Worm (Caenorhabditis elegans) whole organism, L1 larva: ENCODE results near the gene F23B12.1.

Experiments
- aha-1 ChIP-seq: fragments of 150-350 bp; optimal IDR thresholded peaks from 2 replicates; lab custom pipeline; 2014; ENCODE audit warnings: missing biosample characterization, missing genetic modification characterization
- ama-1 ChIP-seq: fragments of 150-350 bp; optimal IDR thresholded peaks from 2 replicates; lab custom pipeline; 2014
- efl-1 ChIP-seq, 4 experiments: fragments of 150-350 bp; optimal IDR thresholded peaks in 3 of 4; peaks in 1 of 4; 1 replicate in 1 of 4; 2 replicates in 3 of 4; lab custom pipeline; 2014; ENCODE audit warnings: missing biosample characterization in 2 of 4, missing genetic modification characterization in 2 of 4, missing genetic modification reagents in 2 of 4
- elt-2 ChIP-seq: sonication (generic microtip); optimal IDR thresholded peaks from 2 replicates; lab custom pipeline; 2016; ENCODE audit warnings: missing genetic modification characterization, mild to moderate bottlenecking, inconsistent platforms, missing compliant biosample characterization, missing genetic modification reagents
- fkh-8 ChIP-seq: sonication (generic microtip); optimal IDR thresholded peaks from 2 replicates; lab custom pipeline; 2016; ENCODE audit warnings: mild to moderate bottlenecking, missing genetic modification characterization, missing compliant biosample characterization
- fos-1 ChIP-seq: fragments of 150-350 bp; optimal IDR thresholded peaks from 2 replicates; lab custom pipeline; 2014; ENCODE audit warnings: missing biosample characterization, missing genetic modification characterization
- nhr-84 ChIP-seq: sonication (generic microtip); optimal IDR thresholded peaks from 2 replicates; lab custom pipeline; 2017; ENCODE audit warnings: missing biosample characterization, missing genetic modification characterization
- nhr-85 ChIP-seq: sonication (generic microtip); peaks from one replicate; lab custom pipeline; 2016; ENCODE audit warnings: missing genetic modification characterization, inconsistent platforms, missing compliant biosample characterization

F23B12.1 gene

DNA sequence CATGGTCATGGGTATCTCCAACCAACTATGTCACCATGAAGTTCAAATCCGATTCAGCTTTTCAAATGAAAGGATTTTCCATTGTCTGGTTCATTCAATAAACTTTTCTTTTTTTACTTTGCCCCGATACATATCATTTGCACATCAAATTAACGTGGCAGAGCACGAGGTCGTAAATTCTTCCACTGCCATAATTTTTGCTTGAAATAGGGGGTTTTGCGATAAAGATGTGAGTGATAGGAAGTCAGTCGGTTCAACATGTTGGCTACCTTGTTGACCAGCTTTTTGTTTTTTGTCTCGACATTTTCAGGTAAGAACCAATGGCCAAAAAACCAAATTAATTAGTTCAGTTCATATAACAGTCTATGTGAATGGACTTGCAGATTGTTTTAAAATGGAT lies 47.7 kb downstream of the F23B12.1 start, which contains the start of gene clec-54:
Gene clec-54 (plus strand): TSS at position 224 of the 400 bp plus-strand sequence.
- TF ChIP-seq fos-1 (tag; lab: Kevin White, UChicago) (no peak), nhr-85 (tag; lab: Kevin White, UChicago) (no peak), efl-1 (optimal IDR thresholded peaks at IDR 0.05; lab: Kevin White, UChicago) (no peak), efl-1 (GFP tag; optimal IDR thresholded peaks at IDR 0.05 in 1 of 2; lab: Kevin White, UChicago) (peak in 1 of 2 experiments; percentile 63), fkh-8 (no peak), nhr-84 (no peak), ama-1 (lab: Kevin White, UChicago) (no peak), elt-2 (tag; lab: Kevin White, UChicago) (peak; percentile 52)

DNA sequence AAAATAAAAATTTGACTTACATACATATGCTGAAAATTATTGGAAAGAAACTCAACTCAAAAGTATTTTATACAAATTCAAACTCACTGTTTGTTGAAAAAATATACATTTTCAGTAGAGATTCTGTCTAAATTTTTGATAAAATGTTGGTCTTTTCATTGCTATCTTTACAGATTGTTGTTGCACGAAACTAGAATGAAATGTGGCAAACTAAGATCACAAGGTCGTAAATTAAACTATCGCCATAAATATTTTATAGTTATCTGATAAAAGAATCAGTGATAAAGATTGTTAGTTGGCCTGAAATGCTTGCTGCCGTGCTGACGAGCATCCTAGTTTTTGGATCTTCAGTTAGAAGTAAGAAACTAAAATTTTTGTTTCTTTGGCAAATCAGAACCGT lies 50.0 kb downstream of the F23B12.1 start, which contains the start of gene clec-55:
Gene clec-55 (plus strand): TSS at position 301 of the 400 bp plus-strand sequence.
- peak; percentile 40 for TF ChIP-seq elt-2 (tag; lab: Kevin White, UChicago)
- TF ChIP-seq aha-1 (tag; lab: Kevin White, UChicago): no peak
